Fruit fly (Drosophila melanogaster): ENCODE data around the gene Lrch.

Lrch gene

dm6 chr2L:17382318-17382717, 1.6 kb downstream of the Lrch start:
- peak; percentile 21 for TF ChIP-seq OdsH (GFP tag; optimal IDR thresholded peaks at IDR 0.05)
- TF ChIP-seq CG15336 (GFP tag; IDR thresholded peaks at IDR 0.05), result peak; percentile 52
- peak; percentile 1 for TF ChIP-seq net (GFP tag; optimal IDR thresholded peaks at IDR 0.05)
- no peak for TF ChIP-seq CG3919 (GFP tag; optimal IDR thresholded peaks at IDR 0.05)
- no peak for TF ChIP-seq CG1621 (tag; optimal IDR thresholded peaks at IDR 0.05)
- no peak for TF ChIP-seq cyc (GFP tag; optimal IDR thresholded peaks at IDR 0.05)
- TF ChIP-seq CG9139 (GFP tag; optimal IDR thresholded peaks at IDR 0.05), result no peak
- no peak for TF ChIP-seq dsx (GFP tag; optimal IDR thresholded peaks at IDR 0.05; ENCODE audit: poor library complexity, severe bottlenecking)
- peak; percentile 10 for TF ChIP-seq CG8632 (GFP tag; optimal IDR thresholded peaks at IDR 0.05)
- TF ChIP-seq CG16779 (tag; optimal IDR thresholded peaks at IDR 0.05), result no peak
- TF ChIP-seq Sox14 (GFP tag; optimal IDR thresholded peaks at IDR 0.05), result peak; percentile 21
- TF ChIP-seq Hr4 (GFP tag; optimal IDR thresholded peaks at IDR 0.05), result peak; percentile 32
- TF ChIP-seq CG32006 (GFP tag; optimal IDR thresholded peaks at IDR 0.05), result peak; percentile 45
- TF ChIP-seq salr (GFP tag; optimal IDR thresholded peaks at IDR 0.05), result no peak
- TF ChIP-seq CG4318 (GFP tag; optimal IDR thresholded peaks at IDR 0.05), result no peak
- no peak for TF ChIP-seq CG6276 (GFP tag; optimal IDR thresholded peaks at IDR 0.05)
- TF ChIP-seq CG8119 (GFP tag; IDR thresholded peaks at IDR 0.05), result no peak; the same call in 2 of the 3 replicates
- TF ChIP-seq CG6792 (GFP tag; optimal IDR thresholded peaks at IDR 0.05), result peak; percentile 4
- no peak for TF ChIP-seq Sox15 (GFP tag; optimal IDR thresholded peaks at IDR 0.05)
- peak; percentile 37 for TF ChIP-seq CG3032 (tag; optimal IDR thresholded peaks at IDR 0.05)
- peak; percentile 40 for TF ChIP-seq pdm3 (GFP tag; optimal IDR thresholded peaks at IDR 0.05)
- TF ChIP-seq vri (GFP tag; optimal IDR thresholded peaks at IDR 0.05), result peak; percentile 0
- TF ChIP-seq CG31627 (GFP tag; optimal IDR thresholded peaks at IDR 0.05), result peak; percentile 5
- no peak for TF ChIP-seq fd85E (GFP tag; optimal IDR thresholded peaks at IDR 0.05)
- peak; percentile 29 for TF ChIP-seq Met (GFP tag; optimal IDR thresholded peaks at IDR 0.05)
- TF ChIP-seq Eip78C (GFP tag), result peak; percentile 71
- TF ChIP-seq CG7368 (GFP tag; optimal IDR thresholded peaks at IDR 0.05), result no peak
- TF ChIP-seq CG11902 (GFP tag; optimal IDR thresholded peaks at IDR 0.05), result no peak
- TF ChIP-seq Gug (GFP tag; IDR thresholded peaks at IDR 0.05), result no peak
- TF ChIP-seq CG34406 (GFP tag; optimal IDR thresholded peaks at IDR 0.05), result peak; percentile 7
- TF ChIP-seq Hr38 (GFP tag; optimal IDR thresholded peaks at IDR 0.05), result no peak
- peak; percentile 18 for TF ChIP-seq CG10631 (GFP tag; optimal IDR thresholded peaks at IDR 0.05)
- TF ChIP-seq Ets96B (tag; optimal IDR thresholded peaks at IDR 0.05), result peak; percentile 45
- TF ChIP-seq spab (GFP tag; optimal IDR thresholded peaks at IDR 0.05), result no peak
- TF ChIP-seq Eip93F (GFP tag; optimal IDR thresholded peaks at IDR 0.05), result no peak
- TF ChIP-seq Sox102F (GFP tag; optimal IDR thresholded peaks at IDR 0.05), result peak; percentile 40
- TF ChIP-seq Hr39 (GFP tag; optimal IDR thresholded peaks at IDR 0.05), result peak; percentile 33
- peak; percentile 56 for TF ChIP-seq esn (GFP tag; optimal IDR thresholded peaks at IDR 0.05)
- TF ChIP-seq ss (GFP tag; optimal IDR thresholded peaks at IDR 0.05), result peak in 1 of 2 experiments; percentile 20
- no peak for TF ChIP-seq CG8319 (GFP tag; optimal IDR thresholded peaks at IDR 0.05)
- peak; percentile 18 for TF ChIP-seq fkh (GFP tag; optimal IDR thresholded peaks at IDR 0.05)
- TF ChIP-seq CG11294 (GFP tag; IDR thresholded peaks at IDR 0.05), result no peak
- no peak for TF ChIP-seq Lpt (GFP tag; optimal IDR thresholded peaks at IDR 0.05)
- peak; percentile 37 for TF ChIP-seq Smox (GFP tag; optimal IDR thresholded peaks at IDR 0.05)
- TF ChIP-seq achi (GFP tag; optimal IDR thresholded peaks at IDR 0.05), result no peak
- peak; percentile 3 for TF ChIP-seq fd59A (GFP tag; optimal IDR thresholded peaks at IDR 0.05)
- TF ChIP-seq CG6854 (GFP tag; optimal IDR thresholded peaks at IDR 0.05), result no peak
- peak; percentile 6 for TF ChIP-seq Ets21C (GFP tag; optimal IDR thresholded peaks at IDR 0.05)
- peak; percentile 38 for TF ChIP-seq CG6808 (GFP tag; optimal IDR thresholded peaks at IDR 0.05)
- no peak for TF ChIP-seq dac (GFP tag; optimal IDR thresholded peaks at IDR 0.05)
- TF ChIP-seq svp (GFP tag), result peak; percentile 57
- peak; percentile 40 for TF ChIP-seq CG10669 (GFP tag; optimal IDR thresholded peaks at IDR 0.05)
- TF ChIP-seq CG11762 (GFP tag; optimal IDR thresholded peaks at IDR 0.05; ENCODE audit: insufficient read depth), result no peak
